1 fruit fly cellular context compared by ENCODE assay signal in the genomic region with DNA sequence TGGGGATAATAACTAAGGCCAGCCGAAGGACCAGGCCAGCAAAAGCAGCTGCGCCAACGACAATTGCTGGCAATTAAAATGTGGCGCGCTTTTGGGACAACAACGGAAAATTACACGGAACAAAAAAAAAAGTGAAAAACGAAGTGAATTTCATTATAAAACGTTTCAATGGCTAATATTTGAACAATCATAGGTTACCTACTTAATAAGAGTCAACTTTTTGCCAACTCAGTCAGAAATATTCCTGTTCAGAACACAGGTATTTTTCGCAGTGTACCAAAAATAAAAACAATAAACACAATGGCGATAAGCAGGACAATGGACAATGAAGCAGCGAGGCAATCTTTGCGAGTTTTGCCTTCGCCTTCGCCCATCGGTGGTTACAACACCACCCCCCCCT.
TF ChIP-seq lines count a peak whose summit lies in the region.

No protein-coding gene starts in this region.

TF ChIP-seq in whole organism, embryonic, 481 proteins besides CTCF, POLR2A, EP300 and RAD21 (continued from another document and continues in another):
- TF ChIP-seq ara (GFP tag; IDR thresholded peaks at IDR 0.05; lab: Robert Waterston, UW) (peak; percentile 37; the same call in 1 of the 2 replicates), zfh2 (GFP tag; optimal IDR thresholded peaks at IDR 0.05; lab: Kevin White, UChicago) (no peak), onecut (GFP tag; IDR thresholded peaks at IDR 0.05; lab: Robert Waterston, UW) (no peak), CG17186 (GFP tag; optimal IDR thresholded peaks at IDR 0.05; lab: Kevin White, UChicago) (no peak), scrt (GFP tag; optimal IDR thresholded peaks at IDR 0.05; lab: Kevin White, UChicago) (no peak), Bdp1 (GFP tag; optimal IDR thresholded peaks at IDR 0.05; lab: Kevin White, UChicago) (no peak), zen2 (GFP tag; IDR thresholded peaks at IDR 0.05; lab: Robert Waterston, UW; ENCODE audit: partially characterized antibody) (no peak), CG11695 (GFP tag; IDR thresholded peaks at IDR 0.05; lab: Robert Waterston, UW) (no peak), Hr39 (optimal IDR thresholded peaks at IDR 0.05; lab: Kevin White, UChicago) (no peak), CHES-1-like (GFP tag; optimal IDR thresholded peaks at IDR 0.05; lab: Kevin White, UChicago) (no peak), CG32767 (GFP tag; IDR thresholded peaks at IDR 0.05; lab: Robert Waterston, UW) (no peak), p53 (GFP tag; optimal IDR thresholded peaks at IDR 0.05; lab: Kevin White, UChicago) (no peak), tll (GFP tag; optimal IDR thresholded peaks at IDR 0.05; lab: Kevin White, UChicago) (no peak), CG12155 (GFP tag; optimal IDR thresholded peaks at IDR 0.05; lab: Kevin White, UChicago) (no peak), CG12071 (GFP tag; optimal IDR thresholded peaks at IDR 0.05; lab: Kevin White, UChicago) (no peak), GATAe (GFP tag; conservative IDR thresholded peaks at IDR 0.05; lab: Robert Waterston, UW) (no peak), pfk (GFP tag; optimal IDR thresholded peaks at IDR 0.05; lab: Kevin White, UChicago) (no peak), CG13123 (GFP tag; optimal IDR thresholded peaks at IDR 0.05; lab: Kevin White, UChicago) (no peak), Hr51 (GFP tag; optimal IDR thresholded peaks at IDR 0.05; lab: Kevin White, UChicago) (peak in 1 of 2 experiments; percentile 53), PHDP (tag; optimal IDR thresholded peaks at IDR 0.05; lab: Kevin White, UChicago) (peak; percentile 39), emc (GFP tag; optimal IDR thresholded peaks at IDR 0.05; lab: Kevin White, UChicago) (no peak), CG12299 (tag; optimal IDR thresholded peaks at IDR 0.05; lab: Kevin White, UChicago) (no peak), HLH54F (GFP tag; optimal IDR thresholded peaks at IDR 0.05; lab: Kevin White, UChicago) (no peak), sob (GFP tag; IDR thresholded peaks at IDR 0.05; lab: Robert Waterston, UW) (peak; percentile 57; the same call in 1 of the 2 replicates), dimm (GFP tag; IDR thresholded peaks at IDR 0.05; lab: Robert Waterston, UW) (0 out of 2 replicates have a peak, but pooled peaks have one; percentile 27), CG13775 (GFP tag; optimal IDR thresholded peaks at IDR 0.05; lab: Kevin White, UChicago) (peak; percentile 20), CG4730 (GFP tag; IDR thresholded peaks at IDR 0.05; lab: Robert Waterston, UW) (no peak), Ravus (GFP tag; IDR thresholded peaks at IDR 0.05; lab: Robert Waterston, UW) (no peak), CG4617 (GFP tag; optimal IDR thresholded peaks at IDR 0.05; lab: Kevin White, UChicago; ENCODE audit: borderline replicate concordance) (no peak), cato (GFP tag; optimal IDR thresholded peaks at IDR 0.05; lab: Kevin White, UChicago; ENCODE audit: borderline replicate concordance) (no peak), CG10979 (tag; optimal IDR thresholded peaks at IDR 0.05; lab: Kevin White, UChicago) (peak; percentile 44), Mad (GFP tag; optimal IDR thresholded peaks at IDR 0.05; lab: Kevin White, UChicago) (no peak), CG30403 (GFP tag; optimal IDR thresholded peaks at IDR 0.05; lab: Kevin White, UChicago) (peak; percentile 34), CG1024 (GFP tag; IDR thresholded peaks at IDR 0.05; lab: Robert Waterston, UW) (no peak), gem (tag; optimal IDR thresholded peaks at IDR 0.05; lab: Kevin White, UChicago) (peak; percentile 63), stwl (tag; optimal IDR thresholded peaks at IDR 0.05; lab: Kevin White, UChicago) (no peak), caup (GFP tag; optimal IDR thresholded peaks at IDR 0.05; lab: Kevin White, UChicago; ENCODE audit: severe bottlenecking) (peak; percentile 19), Sin3A (optimal IDR thresholded peaks at IDR 0.05; lab: Kevin White, UChicago) (no peak), wdn (GFP tag; IDR thresholded peaks at IDR 0.05; lab: Robert Waterston, UW) (no peak), CG10654 (GFP tag; optimal IDR thresholded peaks at IDR 0.05; lab: Kevin White, UChicago) (no peak), CG8089 (GFP tag; optimal IDR thresholded peaks at IDR 0.05; lab: Kevin White, UChicago) (no peak), Deaf1 (tag; optimal IDR thresholded peaks at IDR 0.05; lab: Kevin White, UChicago) (no peak), Ets97D (GFP tag; optimal IDR thresholded peaks at IDR 0.05; lab: Kevin White, UChicago) (no peak), sna (GFP tag; IDR thresholded peaks at IDR 0.05; lab: Robert Waterston, UW; ENCODE audit: partially characterized antibody) (no peak), CG7928 (GFP tag; optimal IDR thresholded peaks at IDR 0.05; lab: Kevin White, UChicago) (no peak), sc (optimal IDR thresholded peaks at IDR 0.05; lab: Kevin White, UChicago) (no peak), sc (GFP tag; optimal IDR thresholded peaks at IDR 0.05; lab: Kevin White, UChicago) (no peak), Bteb2 (GFP tag; optimal IDR thresholded peaks at IDR 0.05; lab: Kevin White, UChicago) (no peak), CG12219 (GFP tag; optimal IDR thresholded peaks at IDR 0.05; lab: Kevin White, UChicago) (no peak), zf30C (GFP tag; optimal IDR thresholded peaks at IDR 0.05; lab: Kevin White, UChicago) (no peak), luna (GFP tag; optimal IDR thresholded peaks at IDR 0.05; lab: Kevin White, UChicago) (no peak), Kr (GFP tag; optimal IDR thresholded peaks at IDR 0.05; lab: Kevin White, UChicago) (no peak), CG2199 (GFP tag; IDR thresholded peaks at IDR 0.05; lab: Robert Waterston, UW) (no peak), ssp (GFP tag; IDR thresholded peaks at IDR 0.05; lab: Robert Waterston, UW) (no peak), ftz-f1 (GFP tag; optimal IDR thresholded peaks at IDR 0.05; lab: Kevin White, UChicago) (no peak), CG13287 (GFP tag; IDR thresholded peaks at IDR 0.05; lab: Robert Waterston, UW; ENCODE audit: partially characterized antibody) (no peak), bab2 (GFP tag; optimal IDR thresholded peaks at IDR 0.05; lab: Kevin White, UChicago) (peak; percentile 4), Stat92E (GFP tag; optimal IDR thresholded peaks at IDR 0.05; lab: Kevin White, UChicago) (no peak), salm (tag; optimal IDR thresholded peaks at IDR 0.05; lab: Kevin White, UChicago) (no peak), CG6765 (GFP tag; optimal IDR thresholded peaks at IDR 0.05; lab: Kevin White, UChicago) (no peak), al (GFP tag; IDR thresholded peaks at IDR 0.05; lab: Robert Waterston, UW) (no peak), E2f2 (GFP tag; IDR thresholded peaks at IDR 0.05; lab: Robert Waterston, UW) (no peak), HmgD (GFP tag; optimal IDR thresholded peaks at IDR 0.05; lab: Kevin White, UChicago) (no peak), Optix (GFP tag; IDR thresholded peaks at IDR 0.05; lab: Robert Waterston, UW) (peak; percentile 31; the same call in 1 of the 3 replicates), Hr3 (GFP tag; optimal IDR thresholded peaks at IDR 0.05; lab: Kevin White, UChicago) (peak; percentile 8), fd3F (GFP tag; optimal IDR thresholded peaks at IDR 0.05; lab: Kevin White, UChicago) (no peak), fd102C (GFP tag; optimal IDR thresholded peaks at IDR 0.05; lab: Kevin White, UChicago) (no peak), Six4 (GFP tag; optimal IDR thresholded peaks at IDR 0.05; lab: Kevin White, UChicago) (no peak), hth (optimal IDR thresholded peaks at IDR 0.05; lab: Kevin White, UChicago) (no peak), mld (GFP tag; IDR thresholded peaks at IDR 0.05; lab: Robert Waterston, UW; ENCODE audit: partially characterized antibody) (no peak), CG17361 (GFP tag; IDR thresholded peaks at IDR 0.05; lab: Robert Waterston, UW) (0 out of 3 replicates have a peak, but pooled peaks have one; percentile 23), CG15601 (tag; optimal IDR thresholded peaks at IDR 0.05; lab: Kevin White, UChicago) (no peak), abd-A (tag; optimal IDR thresholded peaks at IDR 0.05; lab: Kevin White, UChicago) (no peak), fd64A (GFP tag; optimal IDR thresholded peaks at IDR 0.05; lab: Kevin White, UChicago) (no peak), Dip3 (GFP tag; optimal IDR thresholded peaks at IDR 0.05; lab: Kevin White, UChicago) (no peak), dan (GFP tag; IDR thresholded peaks at IDR 0.05; lab: Robert Waterston, UW) (no peak), stc (GFP tag; IDR thresholded peaks at IDR 0.05; lab: Robert Waterston, UW) (0 out of 2 replicates have a peak, but pooled peaks have one; percentile 33), mam (GFP tag; optimal IDR thresholded peaks at IDR 0.05; lab: Kevin White, UChicago) (peak; percentile 2), cas (GFP tag; IDR thresholded peaks at IDR 0.05; lab: Robert Waterston, UW) (no peak), chinmo (GFP tag; IDR thresholded peaks at IDR 0.05; lab: Robert Waterston, UW; ENCODE audit: partially characterized antibody) (no peak), CG9817 (tag; optimal IDR thresholded peaks at IDR 0.05; lab: Kevin White, UChicago) (no peak), C15 (GFP tag; IDR thresholded peaks at IDR 0.05; lab: Robert Waterston, UW) (no peak), dati (GFP tag; IDR thresholded peaks at IDR 0.05; lab: Robert Waterston, UW) (no peak), eve (GFP tag; optimal IDR thresholded peaks at IDR 0.05; lab: Kevin White, UChicago) (no peak), Ada2b (GFP tag; IDR thresholded peaks at IDR 0.05; lab: Robert Waterston, UW) (peak; percentile 38; the same call in 1 of the 2 replicates), BEAF-32 (GFP tag; optimal IDR thresholded peaks at IDR 0.05; lab: Kevin White, UChicago) (no peak), Neu2 (GFP tag; optimal IDR thresholded peaks at IDR 0.05; lab: Kevin White, UChicago; ENCODE audit: borderline replicate concordance) (no peak), Hmr (GFP tag; optimal IDR thresholded peaks at IDR 0.05; lab: Kevin White, UChicago) (peak; percentile 49), crc (GFP tag; optimal IDR thresholded peaks at IDR 0.05; lab: Kevin White, UChicago) (no peak), prd (optimal IDR thresholded peaks at IDR 0.05; lab: Kevin White, UChicago) (no peak), prd (GFP tag; IDR thresholded peaks at IDR 0.05; lab: Robert Waterston, UW) (peak; percentile 63), CG17568 (GFP tag; optimal IDR thresholded peaks at IDR 0.05; lab: Kevin White, UChicago) (no peak), CG15269 (tag; optimal IDR thresholded peaks at IDR 0.05; lab: Kevin White, UChicago) (peak; percentile 30), NC2β (GFP tag; optimal IDR thresholded peaks at IDR 0.05; lab: Kevin White, UChicago) (no peak), YL-1 (GFP tag; optimal IDR thresholded peaks at IDR 0.05; lab: Kevin White, UChicago) (no peak), CG14710 (tag; optimal IDR thresholded peaks at IDR 0.05; lab: Kevin White, UChicago) (peak; percentile 11), pan (optimal IDR thresholded peaks at IDR 0.05; lab: Kevin White, UChicago) (no peak), pan (GFP tag; optimal IDR thresholded peaks at IDR 0.05 in 1 of 2, IDR thresholded peaks at IDR 0.05 in 1 of 2) (peak in 1 of 2 experiments; percentile 40), Xrp1 (GFP tag; IDR thresholded peaks at IDR 0.05; lab: Robert Waterston, UW) (peak; percentile 53), CG33213 (GFP tag; optimal IDR thresholded peaks at IDR 0.05; lab: Kevin White, UChicago) (no peak), Dad (GFP tag; optimal IDR thresholded peaks at IDR 0.05; lab: Kevin White, UChicago) (no peak), HLHmδ (GFP tag; optimal IDR thresholded peaks at IDR 0.05; lab: Kevin White, UChicago) (no peak), CG2129 (GFP tag; IDR thresholded peaks at IDR 0.05; lab: Robert Waterston, UW; ENCODE audit: partially characterized antibody) (no peak), CG7987 (GFP tag; optimal IDR thresholded peaks at IDR 0.05; lab: Kevin White, UChicago) (no peak), Chrac-16 (GFP tag; optimal IDR thresholded peaks at IDR 0.05; lab: Kevin White, UChicago) (no peak), zen (tag; optimal IDR thresholded peaks at IDR 0.05; lab: Kevin White, UChicago) (no peak), vvl (GFP tag; IDR thresholded peaks at IDR 0.05; lab: Robert Waterston, UW) (peak; percentile 27; the same call in 1 of the 2 replicates), CG30020 (tag; optimal IDR thresholded peaks at IDR 0.05; lab: Kevin White, UChicago) (no peak), Sry-δ (GFP tag; optimal IDR thresholded peaks at IDR 0.05; lab: Kevin White, UChicago) (no peak), CG31365 (tag; optimal IDR thresholded peaks at IDR 0.05; lab: Kevin White, UChicago) (no peak), chm (GFP tag; IDR thresholded peaks at IDR 0.05; lab: Robert Waterston, UW) (no peak), bowl (GFP tag; IDR thresholded peaks at IDR 0.05; lab: Robert Waterston, UW) (no peak), Rx (GFP tag; IDR thresholded peaks at IDR 0.05; lab: Robert Waterston, UW) (no peak), Meics (GFP tag; optimal IDR thresholded peaks at IDR 0.05; lab: Kevin White, UChicago) (peak; percentile 21), CG30431 (GFP tag; optimal IDR thresholded peaks at IDR 0.05; lab: Kevin White, UChicago) (no peak), tap (tag; optimal IDR thresholded peaks at IDR 0.05; lab: Kevin White, UChicago) (no peak), CG18476 (GFP tag; optimal IDR thresholded peaks at IDR 0.05; lab: Kevin White, UChicago) (no peak), yki (optimal IDR thresholded peaks at IDR 0.05; lab: Kevin White, UChicago) (no peak), ken (GFP tag; IDR thresholded peaks at IDR 0.05; lab: Robert Waterston, UW) (no peak), bcd (GFP tag; optimal IDR thresholded peaks at IDR 0.05; lab: Kevin White, UChicago) (peak; percentile 14), pb (GFP tag; optimal IDR thresholded peaks at IDR 0.05; lab: Kevin White, UChicago) (no peak), CG9797 (GFP tag; optimal IDR thresholded peaks at IDR 0.05; lab: Kevin White, UChicago) (no peak), rib (GFP tag; IDR thresholded peaks at IDR 0.05; lab: Robert Waterston, UW) (no peak), cwo (GFP tag; optimal IDR thresholded peaks at IDR 0.05; lab: Kevin White, UChicago) (peak; percentile 6), CG7556 (GFP tag; optimal IDR thresholded peaks at IDR 0.05; lab: Kevin White, UChicago) (peak; percentile 46), CG12391 (tag; optimal IDR thresholded peaks at IDR 0.05; lab: Kevin White, UChicago) (peak; percentile 33), Abd-B (GFP tag; optimal IDR thresholded peaks at IDR 0.05; lab: Kevin White, UChicago) (peak; percentile 16), CG6854 (GFP tag; optimal IDR thresholded peaks at IDR 0.05; lab: Kevin White, UChicago) (no peak), lola (GFP tag; optimal IDR thresholded peaks at IDR 0.05; lab: Kevin White, UChicago) (peak in 1 of 3 experiments; percentile 1), CG16863 (GFP tag; optimal IDR thresholded peaks at IDR 0.05; lab: Kevin White, UChicago) (no peak), Side (GFP tag; optimal IDR thresholded peaks at IDR 0.05; lab: Kevin White, UChicago) (no peak)
